Fruit fly (Drosophila melanogaster) whole organism, embryonic: ENCODE data around the gene sicily.

Experiments used
- BEAF-32 ChIP-seq: fragments of 200-800 bp; sonication (Bioruptor generic); optimal IDR thresholded peaks from 3 replicates; lab custom pipeline; 2017; ENCODE audit warnings: missing biosample characterization, missing genetic modification characterization, mild to moderate bottlenecking, moderate library complexity, missing genetic modification reagents
- Bgb ChIP-seq: fragments of 200-800 bp; sonication (Bioruptor generic); IDR thresholded peaks from 2 replicates; pipeline ENCODE4 v1.3.6; 2022; ENCODE audit warnings: missing biosample characterization, missing genetic modification characterization; ENCODE audit not compliant: partially characterized antibody
- CG10274 ChIP-seq: fragments of 200-800 bp; sonication (Bioruptor generic); optimal IDR thresholded peaks from 3 replicates; lab custom pipeline; 2017; ENCODE audit warnings: missing biosample characterization, mild to moderate bottlenecking, missing genetic modification characterization
- CG11085 ChIP-seq: fragments of 200-800 bp; sonication (Bioruptor generic); IDR thresholded peaks from 2 replicates; pipeline ENCODE4 v1.3.6; 2022; ENCODE audit warnings: missing biosample characterization, missing genetic modification characterization
- CG11696 ChIP-seq: fragments of 200-800 bp; sonication (Bioruptor generic); IDR thresholded peaks from 2 replicates; pipeline ENCODE4 v1.3.6; 2022; ENCODE audit warnings: missing biosample characterization, missing genetic modification characterization
- CG12071 ChIP-seq: fragments of 200-800 bp; sonication (Bioruptor generic); optimal IDR thresholded peaks from 3 replicates; lab custom pipeline; 2018; ENCODE audit warnings: missing biosample characterization, mild to moderate bottlenecking, missing genetic modification characterization
- CG12236 ChIP-seq: fragments of 200-800 bp; sonication (Bioruptor generic); optimal IDR thresholded peaks from 2 replicates; lab custom pipeline; 2016; ENCODE audit warnings: missing biosample characterization, missing genetic modification characterization
- CG14860 ChIP-seq: fragments of 200-800 bp; sonication (Bioruptor generic); IDR thresholded peaks from 3 replicates; pipeline ENCODE4 v1.3.6; 2022; ENCODE audit warnings: missing biosample characterization, missing genetic modification characterization; ENCODE audit not compliant: partially characterized antibody
- CG15269 ChIP-seq: fragments of 200-800 bp; sonication (Bioruptor generic); optimal IDR thresholded peaks from 2 replicates; lab custom pipeline; 2018; ENCODE audit warnings: missing biosample characterization, mild to moderate bottlenecking, missing genetic modification characterization, moderate library complexity
- CG15601 ChIP-seq: fragments of 200-800 bp; sonication (Bioruptor generic); optimal IDR thresholded peaks from 3 replicates; lab custom pipeline; 2019; ENCODE audit warnings: missing biosample characterization, mild to moderate bottlenecking, missing genetic modification characterization, moderate library complexity
- CG16863 ChIP-seq: fragments of 200-800 bp; sonication (Bioruptor generic); optimal IDR thresholded peaks from 3 replicates; lab custom pipeline; 2016; ENCODE audit warnings: missing biosample characterization, missing genetic modification characterization
- CG31365 ChIP-seq: fragments of 200-800 bp; sonication (Bioruptor generic); optimal IDR thresholded peaks from 2 replicates; lab custom pipeline; 2018; ENCODE audit warnings: missing biosample characterization, mild to moderate bottlenecking, missing genetic modification characterization
- CG31441 ChIP-seq: fragments of 200-800 bp; sonication (Bioruptor generic); IDR thresholded peaks from 2 replicates; pipeline ENCODE4 v1.3.6; 2022; ENCODE audit warnings: missing biosample characterization, missing genetic modification characterization
- CG4328 ChIP-seq: fragments of 200-800 bp; sonication (Bioruptor generic); optimal IDR thresholded peaks from 3 replicates; lab custom pipeline; 2017; ENCODE audit warnings: missing biosample characterization, missing genetic modification reagents, missing genetic modification characterization
- CG4617 ChIP-seq: fragments of 200-800 bp; sonication (Bioruptor generic); optimal IDR thresholded peaks from 3 replicates; lab custom pipeline; 2016; ENCODE audit warnings: missing biosample characterization, missing genetic modification characterization, borderline replicate concordance
- CG5245 ChIP-seq: fragments of 200-800 bp; sonication (Bioruptor generic); optimal IDR thresholded peaks from 3 replicates; lab custom pipeline; 2016; ENCODE audit warnings: missing biosample characterization, missing genetic modification characterization
- CG5953 ChIP-seq: fragments of 200-800 bp; sonication (Bioruptor generic); IDR thresholded peaks from 2 replicates; pipeline ENCODE4 v1.3.6; 2022; ENCODE audit warnings: missing biosample characterization, missing genetic modification characterization
- CG6683 ChIP-seq: fragments of 200-800 bp; sonication (Bioruptor generic); optimal IDR thresholded peaks from 2 replicates; lab custom pipeline; 2017; ENCODE audit warnings: missing biosample characterization, mild to moderate bottlenecking, missing genetic modification characterization, missing genetic modification reagents
- CG6765 ChIP-seq: fragments of 200-800 bp; sonication (Bioruptor generic); optimal IDR thresholded peaks from 3 replicates; lab custom pipeline; 2017; ENCODE audit warnings: missing biosample characterization, mild to moderate bottlenecking, missing genetic modification characterization
- CG6854 ChIP-seq: fragments of 200-800 bp; sonication (Bioruptor generic); optimal IDR thresholded peaks from 3 replicates; lab custom pipeline; 2017; ENCODE audit warnings: missing biosample characterization, mild to moderate bottlenecking, missing genetic modification characterization
- CG7372 ChIP-seq: fragments of 200-800 bp; sonication (Bioruptor generic); IDR thresholded peaks from 2 replicates; pipeline ENCODE4 v1.3.6; 2022; ENCODE audit warnings: missing biosample characterization, missing genetic modification characterization
- CG8290 ChIP-seq, 3 experiments: fragments of 200-800 bp; sonication (Bioruptor generic); optimal IDR thresholded peaks; 2 replicates each; lab custom pipeline; 2016 to 2019; ENCODE audit warnings: missing biosample characterization in 3 of 3, missing genetic modification characterization in 3 of 3, mild to moderate bottlenecking in 2 of 3, moderate library complexity in 1 of 3
- CG8388 ChIP-seq: fragments of 200-800 bp; sonication (Bioruptor generic); optimal IDR thresholded peaks from 2 replicates; lab custom pipeline; 2019; ENCODE audit warnings: missing biosample characterization, mild to moderate bottlenecking, missing genetic modification characterization, moderate library complexity
- Camta ChIP-seq: fragments of 200-800 bp; sonication (Bioruptor generic); optimal IDR thresholded peaks from 2 replicates; lab custom pipeline; 2016; ENCODE audit warnings: missing biosample characterization, missing genetic modification characterization
- CkIIα-i1 ChIP-seq: fragments of 200-800 bp; sonication (Bioruptor generic); IDR thresholded peaks from 2 replicates; pipeline ENCODE4 v1.3.6; 2022; ENCODE audit warnings: missing biosample characterization, missing genetic modification characterization
- CoRest ChIP-seq: fragments of 200-800 bp; sonication (Bioruptor generic); optimal IDR thresholded peaks from 3 replicates; lab custom pipeline; 2018; ENCODE audit warnings: missing biosample characterization, mild to moderate bottlenecking, missing genetic modification characterization, moderate library complexity
- GATAe ChIP-seq: fragments of 200-800 bp; sonication (Bioruptor generic); conservative IDR thresholded peaks from 2 replicates; pipeline ENCODE4 v1.3.6; 2022; ENCODE audit warnings: missing biosample characterization, missing genetic modification characterization
- Lpt ChIP-seq: fragments of >200 bp; optimal IDR thresholded peaks from 2 replicates; lab custom pipeline; 2018; ENCODE audit warnings: missing biosample characterization, missing genetic modification characterization
- Mad ChIP-seq: fragments of 200-800 bp; sonication (Bioruptor generic); optimal IDR thresholded peaks from 2 replicates; lab custom pipeline; 2016; ENCODE audit warnings: missing biosample characterization, missing genetic modification characterization
- Myb ChIP-seq: fragments of 200-800 bp; sonication (Bioruptor generic); optimal IDR thresholded peaks from 2 replicates; lab custom pipeline; 2016; ENCODE audit warnings: missing biosample characterization, missing genetic modification characterization
- NfI ChIP-seq: fragments of 200-800 bp; sonication (Bioruptor generic); optimal IDR thresholded peaks from 3 replicates; lab custom pipeline; 2018; ENCODE audit warnings: missing biosample characterization, mild to moderate bottlenecking, missing genetic modification characterization, moderate library complexity
- Ravus ChIP-seq: fragments of 200-800 bp; sonication (Bioruptor generic); IDR thresholded peaks from 2 replicates; pipeline ENCODE4 v1.3.6; 2022; ENCODE audit warnings: missing biosample characterization, missing genetic modification characterization
- TFAM ChIP-seq: fragments of 200-800 bp; sonication (Bioruptor generic); optimal IDR thresholded peaks from 2 replicates; lab custom pipeline; 2017; ENCODE audit warnings: missing biosample characterization, missing genetic modification characterization, inconsistent platforms
- Usf ChIP-seq: fragments of 200-800 bp; sonication (Bioruptor generic); optimal IDR thresholded peaks from 2 replicates; lab custom pipeline; 2017; ENCODE audit warnings: missing genotype, missing biosample characterization, missing genetic modification characterization
- Xbp1 ChIP-seq: fragments of 200-800 bp; sonication (Bioruptor generic); optimal IDR thresholded peaks from 3 replicates; lab custom pipeline; 2016; ENCODE audit warnings: missing biosample characterization, mild to moderate bottlenecking, missing genetic modification characterization
- ap ChIP-seq: fragments of 200-800 bp; sonication (Bioruptor generic); IDR thresholded peaks from 2 replicates; pipeline ENCODE4 v1.3.6; 2022; ENCODE audit warnings: missing biosample characterization, missing genetic modification characterization
- crol ChIP-seq: fragments of 200-800 bp; sonication (Bioruptor generic); IDR thresholded peaks from 2 replicates; pipeline ENCODE4 v1.3.6; 2022; ENCODE audit warnings: missing biosample characterization, missing genetic modification characterization
- dimm ChIP-seq: fragments of 200-800 bp; sonication (Bioruptor generic); IDR thresholded peaks from 2 replicates; pipeline ENCODE4 v1.3.6; 2022; ENCODE audit warnings: missing biosample characterization, missing genetic modification characterization
- fu2 ChIP-seq: fragments of 200-800 bp; sonication (Bioruptor generic); optimal IDR thresholded peaks from 2 replicates; lab custom pipeline; 2016; ENCODE audit warnings: missing biosample characterization, missing genetic modification characterization
- grau ChIP-seq: fragments of 200-800 bp; optimal IDR thresholded peaks from 3 replicates; lab custom pipeline; 2019; ENCODE audit warnings: missing biosample characterization, mild to moderate bottlenecking, missing genetic modification characterization, moderate library complexity
- kay ChIP-seq: fragments of 200-800 bp; sonication (Bioruptor generic); optimal IDR thresholded peaks from 2 replicates; lab custom pipeline; 2016; ENCODE audit warnings: missing biosample characterization, missing genetic modification characterization
- lola ChIP-seq, 3 experiments: fragments of >200 bp in 2 of 3; fragments of 200-800 bp in 1 of 3; sonication (Bioruptor generic) in 1 of 3; optimal IDR thresholded peaks; 2 replicates each; lab custom pipeline; 2017 to 2019; ENCODE audit warnings: missing biosample characterization in 3 of 3, missing genetic modification characterization in 3 of 3, mild to moderate bottlenecking in 1 of 3, moderate library complexity in 1 of 3
- onecut ChIP-seq: fragments of 200-800 bp; sonication (Bioruptor generic); IDR thresholded peaks from 2 replicates; pipeline ENCODE4 v1.3.6; 2022; ENCODE audit warnings: missing biosample characterization, missing genetic modification characterization
- otp ChIP-seq: fragments of 200-800 bp; sonication (Bioruptor generic); IDR thresholded peaks from 3 replicates; pipeline ENCODE4, ENCODE4 v1.3.6; 2022; ENCODE audit warnings: missing biosample characterization, missing genetic modification characterization
- pita ChIP-seq: fragments of 200-800 bp; sonication (Bioruptor generic); optimal IDR thresholded peaks from 2 replicates; lab custom pipeline; 2017; ENCODE audit warnings: missing biosample characterization, mild to moderate bottlenecking, missing genetic modification characterization
- ro ChIP-seq: fragments of 200-800 bp; sonication (Bioruptor generic); IDR thresholded peaks from 2 replicates; pipeline ENCODE4 v1.3.6; 2022; ENCODE audit warnings: missing biosample characterization, missing genetic modification characterization
- run ChIP-seq: fragments of 200-800 bp; sonication (Bioruptor generic); optimal IDR thresholded peaks from 3 replicates; lab custom pipeline; 2018; ENCODE audit warnings: missing biosample characterization, mild to moderate bottlenecking, missing genetic modification characterization
- scrt ChIP-seq: fragments of 200-800 bp; sonication (Bioruptor generic); optimal IDR thresholded peaks from 2 replicates; lab custom pipeline; 2018; ENCODE audit warnings: missing biosample characterization, mild to moderate bottlenecking, missing genetic modification characterization, moderate library complexity
- toy ChIP-seq: fragments of 200-800 bp; sonication (Bioruptor generic); IDR thresholded peaks from 2 replicates; pipeline ENCODE4 v1.3.6; 2022; ENCODE audit warnings: missing biosample characterization, missing genetic modification characterization
- zf30C ChIP-seq: fragments of 200-800 bp; sonication (Bioruptor generic); optimal IDR thresholded peaks from 3 replicates; lab custom pipeline; 2018; ENCODE audit warnings: missing biosample characterization, mild to moderate bottlenecking, missing genetic modification characterization

sicily gene

DNA sequence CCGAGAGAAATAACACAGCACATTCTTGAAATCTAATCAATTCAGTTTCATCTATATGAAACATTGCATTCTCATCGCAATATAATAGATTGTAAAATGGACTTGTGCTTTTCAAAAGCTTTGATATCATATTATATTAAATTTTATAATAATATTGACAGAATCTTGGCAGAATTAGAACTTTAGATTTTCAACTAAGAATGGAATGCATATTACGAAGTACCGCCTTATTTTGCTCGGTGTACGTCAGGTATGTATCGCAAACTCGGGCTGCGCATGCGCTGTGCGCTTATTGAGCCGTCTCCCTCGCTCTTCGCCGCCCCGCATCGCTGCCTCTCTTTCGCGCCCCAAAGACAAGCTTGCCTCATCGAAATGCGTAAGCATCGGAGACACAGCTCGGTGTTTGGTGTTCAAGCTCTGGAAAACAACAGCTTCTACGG is 23.6 kb downstream of the sicily start (continued):
- TF ChIP-seq CG5245 (GFP tag; lab: Kevin White, UChicago): peak; percentile 11
- peak; percentile 34; the same call in 1 of the 2 replicates for TF ChIP-seq Ravus (GFP tag; lab: Robert Waterston, UW)
- TF ChIP-seq scrt (GFP tag; lab: Kevin White, UChicago): peak; percentile 85
- TF ChIP-seq CG14860 (GFP tag; lab: Robert Waterston, UW): no peak
- TF ChIP-seq CG5953 (GFP tag; lab: Robert Waterston, UW): peak; percentile 39; the same call in 1 of the 2 replicates
- TF ChIP-seq CG31441: peak; percentile 95
- TF ChIP-seq pita (GFP tag; lab: Kevin White, UChicago): no peak
- peak; percentile 61 for TF ChIP-seq CG12071
- peak; percentile 89 for TF ChIP-seq zf30C (GFP tag; lab: Kevin White, UChicago)
- no peak for TF ChIP-seq BEAF-32 (GFP tag; lab: Kevin White, UChicago)
- TF ChIP-seq CG6765 (GFP tag; lab: Kevin White, UChicago): peak; percentile 84
- peak; percentile 83 for TF ChIP-seq CG7372 (GFP tag; lab: Robert Waterston, UW)
- TF ChIP-seq CkIIα-i1 (GFP tag; lab: Robert Waterston, UW): no peak
- TF ChIP-seq crol (GFP tag; lab: Robert Waterston, UW): peak; percentile 34; the same call in 1 of the 2 replicates
- peak; percentile 89 for TF ChIP-seq NfI (GFP tag; lab: Kevin White, UChicago)
- peak; percentile 91 for TF ChIP-seq CG4328 (GFP tag; lab: Kevin White, UChicago)
- TF ChIP-seq CG8290 (GFP tag; optimal IDR thresholded peaks at IDR 0.05; lab: Kevin White, UChicago): peak; percentile 64
- peak in 1 of 2 experiments; percentile 48 for TF ChIP-seq CG8290 (tag; optimal IDR thresholded peaks at IDR 0.05; lab: Kevin White, UChicago)
- peak; percentile 74 for TF ChIP-seq otp (GFP tag; lab: Robert Waterston, UW)
- peak; percentile 82 for TF ChIP-seq ap
- TF ChIP-seq Myb (GFP tag; lab: Kevin White, UChicago): peak; percentile 8
- TF ChIP-seq lola (GFP tag; optimal IDR thresholded peaks at IDR 0.05; lab: Kevin White, UChicago): peak in 1 of 3 experiments; percentile 95
- TF ChIP-seq GATAe: peak; percentile 47
- TF ChIP-seq CG31365 (tag; lab: Kevin White, UChicago): peak; percentile 62
- peak; percentile 89 for TF ChIP-seq CG8388 (GFP tag; lab: Kevin White, UChicago)
- TF ChIP-seq TFAM (GFP tag; lab: Kevin White, UChicago): peak; percentile 2
- peak; percentile 87 for TF ChIP-seq CG15601 (tag; lab: Kevin White, UChicago)
- TF ChIP-seq CG11696 (GFP tag; lab: Robert Waterston, UW): peak; percentile 54
- TF ChIP-seq dimm (GFP tag; lab: Robert Waterston, UW): peak; percentile 61; the same call in 1 of the 2 replicates
- TF ChIP-seq Usf: peak; percentile 87
- peak; percentile 94 for TF ChIP-seq CG15269 (tag; lab: Kevin White, UChicago)
- TF ChIP-seq CoRest: peak; percentile 95
- no peak for TF ChIP-seq Lpt (GFP tag; lab: Kevin White, UChicago)
- no peak for TF ChIP-seq CG16863 (GFP tag; lab: Kevin White, UChicago)
- peak; percentile 25 for TF ChIP-seq CG4617 (GFP tag; lab: Kevin White, UChicago)
- TF ChIP-seq fu2 (GFP tag; lab: Kevin White, UChicago): no peak
- no peak for TF ChIP-seq Bgb (GFP tag; lab: Robert Waterston, UW)
- TF ChIP-seq CG12236: no peak
- TF ChIP-seq onecut (GFP tag; lab: Robert Waterston, UW): peak; percentile 79
- TF ChIP-seq run (tag; lab: Kevin White, UChicago): peak; percentile 69
- TF ChIP-seq Camta: no peak
- peak; percentile 55 for TF ChIP-seq kay (GFP tag; lab: Kevin White, UChicago)
- peak; percentile 19; the same call in 1 of the 2 replicates for TF ChIP-seq toy
- TF ChIP-seq grau (tag; lab: Kevin White, UChicago): peak; percentile 94
- peak; percentile 84 for TF ChIP-seq CG6854 (GFP tag; lab: Kevin White, UChicago)
- TF ChIP-seq CG10274 (GFP tag; lab: Kevin White, UChicago): peak; percentile 64
- peak; percentile 25 for TF ChIP-seq Mad (GFP tag; lab: Kevin White, UChicago)
- TF ChIP-seq CG6683 (GFP tag; lab: Kevin White, UChicago): peak; percentile 76
- peak; percentile 78 for TF ChIP-seq ro (GFP tag; lab: Robert Waterston, UW)
- peak; percentile 78 for TF ChIP-seq Xbp1 (GFP tag; lab: Kevin White, UChicago)
- peak; percentile 75 for TF ChIP-seq CG11085
